Fruit fly (Drosophila melanogaster) whole organism, embryonic: ENCODE measurements around the gene CG43273.

Experiments used
- Atf6 ChIP-seq: fragments of 200-800 bp; sonication (Bioruptor generic); IDR thresholded peaks from 2 replicates; pipeline ENCODE4 v1.3.6; 2022; ENCODE audit warnings: missing biosample characterization, missing genetic modification characterization
- CG2712 ChIP-seq: fragments of 200-800 bp; optimal IDR thresholded peaks from 3 replicates; lab custom pipeline; 2019; ENCODE audit warnings: missing biosample characterization, mild to moderate bottlenecking, missing genetic modification characterization, moderate library complexity
- CG31365 ChIP-seq: fragments of 200-800 bp; sonication (Bioruptor generic); optimal IDR thresholded peaks from 2 replicates; lab custom pipeline; 2018; ENCODE audit warnings: missing biosample characterization, mild to moderate bottlenecking, missing genetic modification characterization
- CG3281 ChIP-seq: fragments of 200-800 bp; sonication (Bioruptor generic); optimal IDR thresholded peaks from 3 replicates; lab custom pipeline; 2017; ENCODE audit warnings: missing biosample characterization, mild to moderate bottlenecking, missing genetic modification characterization
- dysf ChIP-seq: fragments of 200-800 bp; sonication (Bioruptor generic); IDR thresholded peaks from 3 replicates; pipeline ENCODE4 v1.3.6; 2022; ENCODE audit warnings: missing biosample characterization, missing genetic modification characterization
- gce ChIP-seq: fragments of 200-800 bp; sonication (Bioruptor generic); IDR thresholded peaks from 3 replicates; pipeline ENCODE4 v1.3.6; 2022; ENCODE audit warnings: missing biosample characterization, missing genetic modification characterization
- inv ChIP-seq: fragments of 200-800 bp; sonication (Bioruptor generic); IDR thresholded peaks from 2 replicates; pipeline ENCODE4 v1.3.6; 2022; ENCODE audit warnings: missing biosample characterization, missing genetic modification characterization; ENCODE audit not compliant: partially characterized antibody
- lbe ChIP-seq: fragments of 200-800 bp; sonication (Bioruptor generic); optimal IDR thresholded peaks from 2 replicates; lab custom pipeline; 2016; ENCODE audit warnings: missing biosample characterization, mild to moderate bottlenecking, missing genetic modification characterization
- mld ChIP-seq: fragments of 200-800 bp; sonication (Bioruptor generic); IDR thresholded peaks from 3 replicates; pipeline ENCODE4 v1.3.6; 2022; ENCODE audit warnings: missing biosample characterization, missing genetic modification characterization; ENCODE audit not compliant: partially characterized antibody
- pan ChIP-seq, 4 experiments: fragments of >200 bp in 3 of 4; fragments of 200-800 bp in 1 of 4; sonication (Bioruptor generic) in 1 of 4; optimal IDR thresholded peaks in 3 of 4; IDR thresholded peaks in 1 of 4; 2 replicates each; pipeline versions ENCODE4 v1.3.6 to Lab custom; 2017 to 2022; ENCODE audit warnings: missing biosample characterization in 2 of 4, missing genetic modification characterization in 2 of 4, mixed read lengths in 1 of 4

dm6 chr3R:24799503-24799902 lies 30.6 kb upstream of the CG43273 start, which contains the start of gene Ude:
- no peak for TF ChIP-seq gce (GFP tag; lab: Robert Waterston, UW)
- no peak for TF ChIP-seq mld (GFP tag; lab: Robert Waterston, UW)
- no peak for TF ChIP-seq dysf (GFP tag; lab: Robert Waterston, UW)
- TF ChIP-seq CG31365 (tag; lab: Kevin White, UChicago), result no peak
- TF ChIP-seq lbe, result no peak
- TF ChIP-seq CG3281 (GFP tag; lab: Kevin White, UChicago), result no peak
- no peak for TF ChIP-seq pan (optimal IDR thresholded peaks at IDR 0.05; lab: Kevin White, UChicago)
- TF ChIP-seq pan (GFP tag; optimal IDR thresholded peaks at IDR 0.05 in 1 of 2, IDR thresholded peaks at IDR 0.05 in 1 of 2), result no peak
- TF ChIP-seq CG2712 (tag; lab: Kevin White, UChicago), result no peak
- no peak for TF ChIP-seq inv (GFP tag; lab: Robert Waterston, UW)
- no peak for TF ChIP-seq Atf6 (GFP tag; lab: Robert Waterston, UW)
